Worm (Caenorhabditis elegans) whole organism, L2 larva: ENCODE data around the gene his-37.

Experiments
- egl-27 ChIP-seq: sonication (generic microtip); optimal IDR thresholded peaks from 3 replicates; lab custom pipeline; 2017; ENCODE audit warnings: missing biosample characterization, missing genetic modification reagents, missing genetic modification characterization
- lin-39 ChIP-seq: fragments of 150-350 bp; optimal IDR thresholded peaks from 2 replicates; lab custom pipeline; 2014; ENCODE audit warnings: missing biosample characterization, missing genetic modification reagents, missing genetic modification characterization
- unc-62 ChIP-seq: fragments of 150-350 bp; optimal IDR thresholded peaks from 2 replicates; lab custom pipeline; 2014; ENCODE audit warnings: missing biosample characterization, missing genetic modification reagents, missing genetic modification characterization

ce11 chrV:9526470-9526869 is 20.4 kb upstream of the his-37 start, which contains the start of gene C50F4.1:
- TF ChIP-seq egl-27 (tag; lab: Kevin White, UChicago) (no peak), unc-62 (no peak), lin-39 (tag; lab: Kevin White, UChicago) (no peak)
